Fruit fly (Drosophila melanogaster): ENCODE results near the gene Chsy.

The Chsy gene

dm6 chrX:15579579-15579978, 13.8 kb downstream of the Chsy start (continued):
- TF ChIP-seq pnt (GFP tag; optimal IDR thresholded peaks at IDR 0.05) (peak; percentile 91), Elba2 (GFP tag; optimal IDR thresholded peaks at IDR 0.05) (peak; percentile 59), CG33557 (GFP tag; optimal IDR thresholded peaks at IDR 0.05) (peak; percentile 81), chm (GFP tag; IDR thresholded peaks at IDR 0.05) (peak; percentile 91), CG30020 (tag; optimal IDR thresholded peaks at IDR 0.05) (peak; percentile 60), Stat92E (GFP tag; optimal IDR thresholded peaks at IDR 0.05) (no peak), insv (GFP tag; optimal IDR thresholded peaks at IDR 0.05) (peak in 1 of 2 experiments; percentile 51), CG6254 (GFP tag; optimal IDR thresholded peaks at IDR 0.05) (peak; percentile 82), sna (GFP tag; IDR thresholded peaks at IDR 0.05; ENCODE audit: partially characterized antibody) (no peak), CG31388 (GFP tag; optimal IDR thresholded peaks at IDR 0.05) (peak; percentile 76), CG3838 (GFP tag; optimal IDR thresholded peaks at IDR 0.05) (peak; percentile 48), dm (GFP tag; optimal IDR thresholded peaks at IDR 0.05) (peak; percentile 85), Gsc (GFP tag; IDR thresholded peaks at IDR 0.05) (peak; percentile 83), Dad (GFP tag; optimal IDR thresholded peaks at IDR 0.05) (peak; percentile 92), HLH3B (GFP tag; IDR thresholded peaks at IDR 0.05) (peak; percentile 86), CG4328 (GFP tag; optimal IDR thresholded peaks at IDR 0.05) (peak; percentile 64), Mes4 (GFP tag; optimal IDR thresholded peaks at IDR 0.05) (peak; percentile 80), CG4360 (GFP tag; IDR thresholded peaks at IDR 0.05) (peak; percentile 59), Fer3 (tag; optimal IDR thresholded peaks at IDR 0.05) (peak; percentile 93), ap (GFP tag; IDR thresholded peaks at IDR 0.05) (peak; percentile 87), CG14014 (GFP tag; IDR thresholded peaks at IDR 0.05) (peak; percentile 94), pum (GFP tag; optimal IDR thresholded peaks at IDR 0.05) (peak; percentile 91), Dbx (GFP tag; IDR thresholded peaks at IDR 0.05) (peak; percentile 93), ab (GFP tag; optimal IDR thresholded peaks at IDR 0.05) (peak; percentile 85), CG13424 (tag; optimal IDR thresholded peaks at IDR 0.05) (peak; percentile 88), CG31365 (tag; optimal IDR thresholded peaks at IDR 0.05) (peak; percentile 79), Poxn (GFP tag; IDR thresholded peaks at IDR 0.05) (peak; percentile 90), wdn (GFP tag; IDR thresholded peaks at IDR 0.05) (peak; percentile 90), Opbp (GFP tag; IDR thresholded peaks at IDR 0.05; ENCODE audit: partially characterized antibody) (no peak), inv (GFP tag; IDR thresholded peaks at IDR 0.05; ENCODE audit: partially characterized antibody) (no peak), YL-1 (GFP tag; optimal IDR thresholded peaks at IDR 0.05) (peak; percentile 59), Sry-β (GFP tag; optimal IDR thresholded peaks at IDR 0.05) (peak; percentile 21), zfh2 (GFP tag; optimal IDR thresholded peaks at IDR 0.05) (peak; percentile 96), CG3995 (GFP tag; optimal IDR thresholded peaks at IDR 0.05) (peak; percentile 74), Dfd (GFP tag; optimal IDR thresholded peaks at IDR 0.05) (no peak), kni (GFP tag; optimal IDR thresholded peaks at IDR 0.05) (peak; percentile 60), exex (tag; optimal IDR thresholded peaks at IDR 0.05) (no peak), gro (GFP tag; optimal IDR thresholded peaks at IDR 0.05) (peak; percentile 95), CG17802 (tag; optimal IDR thresholded peaks at IDR 0.05) (peak; percentile 78), Hmr (GFP tag; optimal IDR thresholded peaks at IDR 0.05) (peak; percentile 93), trem (tag; optimal IDR thresholded peaks at IDR 0.05) (peak; percentile 70), CG14441 (GFP tag; IDR thresholded peaks at IDR 0.05) (peak; percentile 93), HLH4C (GFP tag; IDR thresholded peaks at IDR 0.05; ENCODE audit: partially characterized antibody) (no peak), row (GFP tag; IDR thresholded peaks at IDR 0.05) (peak; percentile 94), Spps (tag; optimal IDR thresholded peaks at IDR 0.05) (peak; percentile 68), Ravus (GFP tag; IDR thresholded peaks at IDR 0.05) (peak; percentile 84), CG9797 (GFP tag; optimal IDR thresholded peaks at IDR 0.05) (peak; percentile 13), ATbp (GFP tag; optimal IDR thresholded peaks at IDR 0.05) (peak; percentile 85), CG10431 (GFP tag; optimal IDR thresholded peaks at IDR 0.05) (peak; percentile 77), CG7556 (GFP tag; optimal IDR thresholded peaks at IDR 0.05) (peak; percentile 85), shn (GFP tag; optimal IDR thresholded peaks at IDR 0.05) (peak; percentile 84)

All from whole organism, embryonic.